Worm (Caenorhabditis elegans) whole organism, L3 larva: ENCODE data around the gene F21C10.19.

Source experiments
- R02D3.7 ChIP-seq: fragments of 150-350 bp; optimal IDR thresholded peaks from 2 replicates; lab custom pipeline; 2014; ENCODE audit warnings: missing biosample characterization, missing genetic modification characterization
- ZK546.5 ChIP-seq: sonication (generic microtip); optimal IDR thresholded peaks from 2 replicates; lab custom pipeline; 2017; ENCODE audit warnings: missing biosample characterization, missing genetic modification characterization
- ceh-28 ChIP-seq: fragments of 150-350 bp; optimal IDR thresholded peaks from 2 replicates; lab custom pipeline; 2014; ENCODE audit warnings: missing biosample characterization, missing genetic modification reagents, missing genetic modification characterization
- ceh-82 ChIP-seq: fragments of 150-350 bp; optimal IDR thresholded peaks from 2 replicates; lab custom pipeline; 2014; ENCODE audit warnings: missing biosample characterization, missing genetic modification characterization
- ceh-9 ChIP-seq: sonication (generic microtip); optimal IDR thresholded peaks from 2 replicates; lab custom pipeline; 2018; ENCODE audit warnings: missing biosample characterization, missing genetic modification characterization
- daf-12 ChIP-seq: fragments of 150-350 bp; optimal IDR thresholded peaks from 2 replicates; lab custom pipeline; 2014; ENCODE audit warnings: missing biosample characterization, missing genetic modification reagents, missing genetic modification characterization
- egl-27 ChIP-seq: sonication (generic microtip); optimal IDR thresholded peaks from 4 replicates; lab custom pipeline; 2017; ENCODE audit warnings: missing biosample characterization, missing genetic modification reagents, missing genetic modification characterization
- egl-5 ChIP-seq: fragments of 150-350 bp; optimal IDR thresholded peaks from 2 replicates; lab custom pipeline; 2017; ENCODE audit warnings: missing biosample characterization, missing genetic modification reagents, missing genetic modification characterization, inconsistent platforms
- elt-1 ChIP-seq: fragments of 150-350 bp; optimal IDR thresholded peaks from 2 replicates; lab custom pipeline; 2014; ENCODE audit warnings: missing biosample characterization, missing genetic modification characterization
- elt-2 ChIP-seq: sonication (generic microtip); optimal IDR thresholded peaks from 2 replicates; lab custom pipeline; 2016; ENCODE audit warnings: missing genetic modification reagents, mild to moderate bottlenecking, missing genetic modification characterization, missing compliant biosample characterization
- eor-1 ChIP-seq, 2 experiments: fragments of 150-350 bp; optimal IDR thresholded peaks; 2 replicates each; lab custom pipeline; 2014 to 2018; ENCODE audit warnings: missing biosample characterization in 2 of 2, missing genetic modification characterization in 2 of 2
- fkh-10 ChIP-seq: sonication (generic microtip); optimal IDR thresholded peaks from 2 replicates; lab custom pipeline; 2017; ENCODE audit warnings: missing biosample characterization, missing genetic modification reagents, missing genetic modification characterization
- fkh-2 ChIP-seq: fragments of 150-350 bp; optimal IDR thresholded peaks from 2 replicates; lab custom pipeline; 2014; ENCODE audit warnings: missing biosample characterization, missing genetic modification reagents, missing genetic modification characterization
- fos-1 ChIP-seq: fragments of 150-350 bp; optimal IDR thresholded peaks from 2 replicates; lab custom pipeline; 2014; ENCODE audit warnings: missing biosample characterization, missing genetic modification characterization
- hmg-11 ChIP-seq: sonication (generic microtip); optimal IDR thresholded peaks from 2 replicates; lab custom pipeline; 2016; ENCODE audit warnings: missing genetic modification characterization, missing compliant biosample characterization
- lin-15B ChIP-seq: fragments of 150-350 bp; optimal IDR thresholded peaks from 2 replicates; lab custom pipeline; 2014; ENCODE audit warnings: missing biosample characterization, missing genetic modification characterization
- lin-39 ChIP-seq: fragments of 150-350 bp; optimal IDR thresholded peaks from 2 replicates; lab custom pipeline; 2018; ENCODE audit warnings: missing biosample characterization, missing genetic modification reagents, missing genetic modification characterization
- lsy-12 ChIP-seq: sonication (generic microtip); optimal IDR thresholded peaks from 2 replicates; lab custom pipeline; 2016; ENCODE audit warnings: mild to moderate bottlenecking, missing genetic modification characterization, missing compliant biosample characterization
- mdl-1 ChIP-seq: fragments of 150-350 bp; optimal IDR thresholded peaks from 2 replicates; lab custom pipeline; 2014; ENCODE audit warnings: missing biosample characterization, missing genetic modification characterization
- nhr-11 ChIP-seq: fragments of 150-350 bp; optimal IDR thresholded peaks from 2 replicates; lab custom pipeline; 2014; ENCODE audit warnings: missing biosample characterization, missing genetic modification characterization
- nhr-12 ChIP-seq: fragments of 150-350 bp; optimal IDR thresholded peaks from 2 replicates; lab custom pipeline; 2014; ENCODE audit warnings: missing biosample characterization, missing genetic modification characterization
- nhr-23 ChIP-seq: fragments of 150-350 bp; optimal IDR thresholded peaks from 2 replicates; lab custom pipeline; 2014; ENCODE audit warnings: missing biosample characterization, missing genetic modification reagents, missing genetic modification characterization
- nhr-237 ChIP-seq: fragments of 150-350 bp; optimal IDR thresholded peaks from 2 replicates; lab custom pipeline; 2014; ENCODE audit warnings: missing biosample characterization, missing genetic modification characterization
- nhr-25 ChIP-seq: sonication (generic microtip); optimal IDR thresholded peaks from 2 replicates; lab custom pipeline; 2017; ENCODE audit warnings: missing biosample characterization, missing genetic modification characterization
- nhr-28 ChIP-seq: fragments of 150-350 bp; optimal IDR thresholded peaks from 2 replicates; lab custom pipeline; 2014; ENCODE audit warnings: missing biosample characterization, missing genetic modification characterization
- nhr-43 ChIP-seq: sonication (generic microtip); optimal IDR thresholded peaks from 2 replicates; lab custom pipeline; 2016; ENCODE audit warnings: mild to moderate bottlenecking, missing genetic modification characterization, missing compliant biosample characterization; ENCODE audit not compliant: poor library complexity, severe bottlenecking
- nhr-67 ChIP-seq: fragments of 150-350 bp; optimal IDR thresholded peaks from 2 replicates; lab custom pipeline; 2014; ENCODE audit warnings: missing biosample characterization, missing genetic modification characterization
- nhr-76 ChIP-seq: fragments of 150-350 bp; sonication (generic microtip); optimal IDR thresholded peaks from 5 replicates; lab custom pipeline; 2014; ENCODE audit warnings: missing biosample characterization, missing genetic modification characterization
- nhr-77 ChIP-seq: fragments of 150-350 bp; optimal IDR thresholded peaks from 2 replicates; lab custom pipeline; 2014; ENCODE audit warnings: missing biosample characterization, missing genetic modification characterization
- pha-4 ChIP-seq: fragments of 150-350 bp; optimal IDR thresholded peaks from 2 replicates; lab custom pipeline; 2014; ENCODE audit warnings: missing biosample characterization, missing genetic modification reagents, missing genetic modification characterization
- sea-2 ChIP-seq: fragments of 150-350 bp; sonication (generic microtip); optimal IDR thresholded peaks from 4 replicates; lab custom pipeline; 2014; ENCODE audit warnings: missing biosample characterization, missing genetic modification reagents, missing genetic modification characterization
- skn-1 ChIP-seq: fragments of 150-350 bp; optimal IDR thresholded peaks from 2 replicates; lab custom pipeline; 2014; ENCODE audit warnings: missing biosample characterization, missing genetic modification characterization
- snpc-4 ChIP-seq: fragments of 150-350 bp; optimal IDR thresholded peaks from 2 replicates; lab custom pipeline; 2014; ENCODE audit warnings: missing biosample characterization, missing genetic modification characterization
- tbx-2 ChIP-seq: sonication (generic microtip); optimal IDR thresholded peaks from 2 replicates; lab custom pipeline; 2016; ENCODE audit warnings: mild to moderate bottlenecking, missing genetic modification characterization, missing compliant biosample characterization
- unc-39 ChIP-seq: sonication (generic microtip); optimal IDR thresholded peaks from 4 replicates; lab custom pipeline; 2017; ENCODE audit warnings: missing biosample characterization, missing genetic modification characterization
- unc-62 ChIP-seq: fragments of 150-350 bp; sonication (generic microtip); optimal IDR thresholded peaks from 4 replicates; lab custom pipeline; 2014; ENCODE audit warnings: missing biosample characterization, missing genetic modification reagents, missing genetic modification characterization
- zag-1 ChIP-seq: fragments of 150-350 bp; optimal IDR thresholded peaks from 2 replicates; lab custom pipeline; 2014; ENCODE audit warnings: missing biosample characterization, missing genetic modification characterization
- ztf-11 ChIP-seq: fragments of 150-350 bp; optimal IDR thresholded peaks from 2 replicates; lab custom pipeline; 2014; ENCODE audit warnings: missing biosample characterization, missing genetic modification characterization
- ztf-4 ChIP-seq: fragments of 150-350 bp; optimal IDR thresholded peaks from 2 replicates; lab custom pipeline; 2014; ENCODE audit warnings: missing biosample characterization, missing genetic modification characterization

Gene F21C10.19

ce11 chrV:9148151-9148550 is 17.3 kb downstream of the F21C10.19 start:
- TF ChIP-seq lin-15B (tag; lab: Kevin White, UChicago): no peak
- TF ChIP-seq ZK546.5 (tag; lab: Kevin White, UChicago): no peak
- TF ChIP-seq lsy-12 (tag; lab: Kevin White, UChicago): no peak
- no peak for TF ChIP-seq mdl-1
- no peak for TF ChIP-seq nhr-67 (tag; lab: Kevin White, UChicago)
- TF ChIP-seq egl-27 (tag; lab: Kevin White, UChicago): no peak
- no peak for TF ChIP-seq nhr-11 (tag; lab: Kevin White, UChicago)
- TF ChIP-seq daf-12 (tag; lab: Kevin White, UChicago): no peak
- TF ChIP-seq sea-2 (GFP tag; lab: Kevin White, UChicago): no peak
- no peak for TF ChIP-seq ceh-9 (tag; lab: Kevin White, UChicago)
- no peak for TF ChIP-seq nhr-28 (tag; lab: Kevin White, UChicago)
- TF ChIP-seq eor-1 (tag; optimal IDR thresholded peaks at IDR 0.05; lab: Kevin White, UChicago): no peak
- no peak for TF ChIP-seq egl-5 (tag; lab: Kevin White, UChicago)
- no peak for TF ChIP-seq nhr-77
- no peak for TF ChIP-seq ceh-82 (tag; lab: Kevin White, UChicago)
- no peak for TF ChIP-seq zag-1
- TF ChIP-seq R02D3.7 (tag; lab: Kevin White, UChicago): no peak
- TF ChIP-seq fos-1: no peak
- no peak for TF ChIP-seq nhr-23 (tag; lab: Kevin White, UChicago)
- TF ChIP-seq fkh-10 (GFP tag; lab: Kevin White, UChicago): no peak

- TF ChIP-seq nhr-25 (tag; lab: Kevin White, UChicago) (peak; percentile 16), tbx-2 (tag; lab: Kevin White, UChicago) (no peak)
- TF ChIP-seq, all 47 proteins: peak for 1
Observed at ce11 chrV:9152339-9152738, 21.5 kb downstream of the F21C10.19 start.

ce11 chrV:9154772-9155171 is 23.9 kb downstream of the F21C10.19 start, which contains the start of gene B0222.5:
B0222.5 (minus strand) TSS chrV:9154872.
- TF ChIP-seq nhr-11 (tag; lab: Kevin White, UChicago) (no peak), nhr-25 (tag; lab: Kevin White, UChicago) (no peak), elt-1 (tag; lab: Kevin White, UChicago) (no peak), skn-1 (tag; lab: Kevin White, UChicago) (no peak), nhr-12 (no peak), nhr-43 (tag; lab: Kevin White, UChicago) (no peak), ztf-11 (tag; lab: Kevin White, UChicago) (no peak)

- TF ChIP-seq nhr-67 (tag; lab: Kevin White, UChicago) (no peak), eor-1 (tag; optimal IDR thresholded peaks at IDR 0.05; lab: Kevin White, UChicago) (no peak), elt-2 (tag; lab: Kevin White, UChicago) (no peak), fkh-10 (GFP tag; lab: Kevin White, UChicago) (no peak), fos-1 (no peak), fkh-2 (tag; lab: Kevin White, UChicago) (no peak), nhr-77 (no peak), elt-1 (tag; lab: Kevin White, UChicago) (no peak), unc-62 (GFP tag; lab: Kevin White, UChicago) (no peak), ztf-11 (tag; lab: Kevin White, UChicago) (no peak), sea-2 (GFP tag; lab: Kevin White, UChicago) (no peak), snpc-4 (no peak), nhr-43 (tag; lab: Kevin White, UChicago) (no peak), unc-39 (no peak), nhr-23 (tag; lab: Kevin White, UChicago) (no peak), hmg-11 (tag; lab: Kevin White, UChicago) (no peak), nhr-237 (tag; lab: Kevin White, UChicago) (no peak), pha-4 (tag; lab: Kevin White, UChicago) (no peak)
Observed at ce11 chrV:9155616-9156015, 24.8 kb downstream of the F21C10.19 start.

ce11 chrV:9156679-9157078 is 25.8 kb downstream of the F21C10.19 start, which contains the start of gene B0222.15:
B0222.15 (minus strand) TSS chrV:9156779.
- TF ChIP-seq ceh-28 (tag; lab: Kevin White, UChicago): no peak
- TF ChIP-seq snpc-4: no peak
- no peak for TF ChIP-seq lin-39 (tag; lab: Kevin White, UChicago)
- no peak for TF ChIP-seq hmg-11 (tag; lab: Kevin White, UChicago)
- no peak for TF ChIP-seq ztf-4 (tag; lab: Kevin White, UChicago)
- TF ChIP-seq lsy-12 (tag; lab: Kevin White, UChicago): no peak
- no peak for TF ChIP-seq daf-12 (tag; lab: Kevin White, UChicago)
- no peak for TF ChIP-seq nhr-76 (tag; lab: Kevin White, UChicago)
- TF ChIP-seq elt-1 (tag; lab: Kevin White, UChicago): no peak
- no peak for TF ChIP-seq fkh-10 (GFP tag; lab: Kevin White, UChicago)
- TF ChIP-seq nhr-11 (tag; lab: Kevin White, UChicago): no peak
